Fruit fly (Drosophila melanogaster): ENCODE results near the gene CG12590.

Gene CG12590

DNA sequence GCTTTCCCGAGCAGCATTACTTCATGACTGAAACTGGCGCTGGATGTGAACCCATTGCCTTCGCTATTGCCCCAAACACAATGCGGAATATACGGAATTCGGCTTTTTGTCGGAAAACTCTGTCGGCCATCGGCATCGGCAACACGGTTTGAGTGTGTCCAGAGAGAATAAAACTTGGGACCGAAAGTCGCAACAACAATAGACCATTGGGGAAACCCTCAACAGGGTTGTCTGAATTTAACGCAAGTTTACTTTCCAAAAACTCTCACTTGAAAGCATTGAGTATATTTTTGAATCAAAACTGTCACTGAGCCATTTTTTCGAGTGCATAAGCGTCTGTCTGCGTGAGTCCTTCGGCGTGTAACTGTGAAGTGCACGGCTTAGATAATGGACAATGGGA is 38.9 kb downstream of the CG12590 start (continued):
- TF ChIP-seq hkb (optimal IDR thresholded peaks at IDR 0.05): no peak
- peak; percentile 63 for TF ChIP-seq hkb (GFP tag; IDR thresholded peaks at IDR 0.05)
- no peak for TF ChIP-seq cad (GFP tag; optimal IDR thresholded peaks at IDR 0.05)
- no peak for TF ChIP-seq CG1529 (GFP tag; optimal IDR thresholded peaks at IDR 0.05)
- 0 out of 2 replicates have a peak, but pooled peaks have one; percentile 25 for TF ChIP-seq CG11696 (GFP tag; IDR thresholded peaks at IDR 0.05)
- no peak for TF ChIP-seq CkIIα-i1 (GFP tag; IDR thresholded peaks at IDR 0.05)
- no peak for TF ChIP-seq Gsc (GFP tag; IDR thresholded peaks at IDR 0.05)
- TF ChIP-seq CG3838 (GFP tag; optimal IDR thresholded peaks at IDR 0.05): no peak
- no peak for TF ChIP-seq CG10431 (GFP tag; optimal IDR thresholded peaks at IDR 0.05)
- TF ChIP-seq ab (GFP tag; optimal IDR thresholded peaks at IDR 0.05): no peak
- TF ChIP-seq sd (tag; optimal IDR thresholded peaks at IDR 0.05): peak; percentile 16
- peak; percentile 53 for TF ChIP-seq CG13624 (GFP tag; optimal IDR thresholded peaks at IDR 0.05)
- peak; percentile 40 for TF ChIP-seq CG6854 (GFP tag; optimal IDR thresholded peaks at IDR 0.05)
- 0 out of 2 replicates have a peak, but pooled peaks have one; percentile 32 for TF ChIP-seq Taf1 (GFP tag; IDR thresholded peaks at IDR 0.05)
- TF ChIP-seq crp (GFP tag; optimal IDR thresholded peaks at IDR 0.05): no peak
- TF ChIP-seq C15 (GFP tag; IDR thresholded peaks at IDR 0.05): no peak
- TF ChIP-seq CG32767 (GFP tag; IDR thresholded peaks at IDR 0.05): no peak
- no peak for TF ChIP-seq dm (GFP tag; optimal IDR thresholded peaks at IDR 0.05)
- TF ChIP-seq CHES-1-like (GFP tag; optimal IDR thresholded peaks at IDR 0.05): peak; percentile 51
- no peak for TF ChIP-seq CG17912 (GFP tag; optimal IDR thresholded peaks at IDR 0.05)
- peak; percentile 55; the same call in 1 of the 2 replicates for TF ChIP-seq Ptx1 (GFP tag; IDR thresholded peaks at IDR 0.05)
- TF ChIP-seq CG18599 (GFP tag; optimal IDR thresholded peaks at IDR 0.05): peak; percentile 93
- peak; percentile 39 for TF ChIP-seq CG12155 (GFP tag; optimal IDR thresholded peaks at IDR 0.05)
- peak; percentile 63 for TF ChIP-seq CG17385 (GFP tag; optimal IDR thresholded peaks at IDR 0.05)
- TF ChIP-seq CG6272 (GFP tag; IDR thresholded peaks at IDR 0.05): no peak; the same call in 1 of the 2 replicates
- TF ChIP-seq caup (GFP tag; optimal IDR thresholded peaks at IDR 0.05; ENCODE audit: severe bottlenecking): peak; percentile 68
- peak; percentile 61; the same call in 1 of the 2 replicates for TF ChIP-seq vvl (GFP tag; IDR thresholded peaks at IDR 0.05)
- peak; percentile 18 for TF ChIP-seq Blimp-1 (GFP tag; optimal IDR thresholded peaks at IDR 0.05)
- TF ChIP-seq CG12299 (tag; optimal IDR thresholded peaks at IDR 0.05): peak; percentile 18
- peak; percentile 55 for TF ChIP-seq scrt (GFP tag; optimal IDR thresholded peaks at IDR 0.05)
- no peak for TF ChIP-seq Eip74EF (GFP tag; optimal IDR thresholded peaks at IDR 0.05)
- no peak for TF ChIP-seq CG14860 (GFP tag; IDR thresholded peaks at IDR 0.05; ENCODE audit: partially characterized antibody)
- TF ChIP-seq Mad (GFP tag; optimal IDR thresholded peaks at IDR 0.05): no peak
- no peak for TF ChIP-seq CG14710 (tag; optimal IDR thresholded peaks at IDR 0.05)
- peak; percentile 53 for TF ChIP-seq vfl (GFP tag; optimal IDR thresholded peaks at IDR 0.05)
- TF ChIP-seq unpg (GFP tag; optimal IDR thresholded peaks at IDR 0.05): peak; percentile 49
- no peak for TF ChIP-seq CG8388 (GFP tag; optimal IDR thresholded peaks at IDR 0.05)
- TF ChIP-seq Poxn (GFP tag; IDR thresholded peaks at IDR 0.05): no peak
- TF ChIP-seq Nf-YA (GFP tag; IDR thresholded peaks at IDR 0.05): 0 out of 2 replicates have a peak, but pooled peaks have one; percentile 17
- TF ChIP-seq wdn (GFP tag; IDR thresholded peaks at IDR 0.05): 0 out of 2 replicates have a peak, but pooled peaks have one; percentile 36
- TF ChIP-seq vnd (GFP tag; IDR thresholded peaks at IDR 0.05; ENCODE audit: partially characterized antibody): no peak
- no peak for TF ChIP-seq pros (GFP tag; optimal IDR thresholded peaks at IDR 0.05)
- no peak for TF ChIP-seq croc (GFP tag; conservative IDR thresholded peaks at IDR 0.05)
- no peak for TF ChIP-seq disco-r (GFP tag; optimal IDR thresholded peaks at IDR 0.05)
- peak; percentile 76; the same call in 1 of the 2 replicates for TF ChIP-seq Rfx (GFP tag; IDR thresholded peaks at IDR 0.05)
- TF ChIP-seq CG31365 (tag; optimal IDR thresholded peaks at IDR 0.05): peak; percentile 39
- no peak for TF ChIP-seq kni (GFP tag; optimal IDR thresholded peaks at IDR 0.05)
- TF ChIP-seq Doc3 (GFP tag; IDR thresholded peaks at IDR 0.05; ENCODE audit: partially characterized antibody): no peak
- peak; percentile 67 for TF ChIP-seq her (GFP tag; optimal IDR thresholded peaks at IDR 0.05)
- TF ChIP-seq TFAM (GFP tag; optimal IDR thresholded peaks at IDR 0.05): no peak
- no peak for TF ChIP-seq CG31224 (GFP tag; IDR thresholded peaks at IDR 0.05)
